Worm (Caenorhabditis elegans): ENCODE measurements around the gene F19G12.8.

The F19G12.8 gene

DNA sequence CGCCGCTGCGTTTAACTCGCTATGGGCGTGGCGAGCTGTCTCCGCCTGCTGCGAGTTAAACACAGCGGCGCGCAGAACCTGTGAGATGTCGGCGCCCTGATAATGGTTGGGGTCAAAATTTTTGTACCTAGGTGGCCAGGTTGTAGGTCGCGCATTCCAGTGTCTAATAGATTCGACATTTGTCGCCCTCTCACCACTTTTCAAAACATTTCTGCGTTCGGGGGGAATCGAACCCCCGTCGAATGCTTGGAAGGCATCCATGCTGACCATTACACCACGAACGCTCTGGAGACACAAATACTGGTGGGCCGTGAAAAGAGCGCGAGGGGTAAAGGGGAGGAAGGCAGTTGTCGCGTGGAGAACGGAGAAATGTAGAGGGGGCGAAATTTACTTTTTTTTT is 37.7 kb upstream of the F19G12.8 start (continued):
- TF ChIP-seq elt-1 (tag; optimal IDR thresholded peaks at IDR 0.05) (no peak), ceh-16 (tag; optimal IDR thresholded peaks at IDR 0.05) (no peak), ama-1 (optimal IDR thresholded peaks at IDR 0.05) (no peak), ceh-28 (tag; optimal IDR thresholded peaks at IDR 0.05) (peak; percentile 29)

DNA sequence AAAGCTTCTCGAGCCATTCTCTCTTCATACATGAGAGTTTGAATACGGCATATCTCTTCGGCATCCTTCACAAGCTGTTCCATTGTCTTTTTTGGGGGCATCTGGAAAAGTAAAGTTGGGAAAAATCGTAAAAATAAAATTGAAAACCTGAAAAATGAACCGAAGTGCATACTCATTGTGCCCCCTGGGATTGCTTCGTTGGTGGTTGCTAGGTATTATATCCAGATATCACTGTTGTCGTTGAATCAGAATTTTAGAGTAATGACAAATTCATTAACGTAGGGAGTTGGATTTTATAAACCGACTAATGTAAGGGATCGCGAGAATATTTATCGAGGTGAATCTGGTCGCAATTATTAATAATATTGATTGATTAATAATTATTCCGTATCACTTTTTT is 35.6 kb upstream of the F19G12.8 start, which contains the start of gene F56C3.10:
Gene F56C3.10 (minus strand): TSS at position 101 of the 400 bp plus-strand sequence.
- TF ChIP-seq unc-62 (GFP tag; optimal IDR thresholded peaks at IDR 0.05), result no peak
- no peak for TF ChIP-seq ama-1 (optimal IDR thresholded peaks at IDR 0.05)
- TF ChIP-seq nhr-76 (tag; optimal IDR thresholded peaks at IDR 0.05), result no peak
- TF ChIP-seq ceh-82 (tag; optimal IDR thresholded peaks at IDR 0.05), result no peak
- TF ChIP-seq daf-12 (tag; optimal IDR thresholded peaks at IDR 0.05), result no peak
- no peak for TF ChIP-seq hmg-11 (tag; optimal IDR thresholded peaks at IDR 0.05)

DNA sequence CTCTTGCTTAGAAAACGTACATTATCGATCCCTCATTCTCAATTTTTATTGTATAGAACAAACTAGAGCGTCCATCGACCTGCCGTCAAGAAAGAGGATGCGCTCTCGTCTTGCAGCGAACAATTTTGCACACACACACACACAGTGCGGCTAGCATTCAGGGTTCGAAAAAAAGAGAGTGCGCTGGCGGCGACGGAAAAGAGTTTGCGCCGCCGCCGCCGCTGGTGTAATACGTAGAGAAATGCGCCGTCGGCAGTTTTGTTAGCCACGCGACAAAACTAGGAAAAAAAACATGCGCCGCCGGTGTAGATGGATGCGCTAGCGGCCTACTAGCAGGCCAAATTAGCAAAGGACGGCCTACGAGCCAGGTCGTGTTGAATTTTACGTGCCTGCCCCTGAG is 33.6 kb upstream of the F19G12.8 start:
- TF ChIP-seq ztf-4 (tag; optimal IDR thresholded peaks at IDR 0.05), result no peak
- no peak for TF ChIP-seq nhr-67 (tag; optimal IDR thresholded peaks at IDR 0.05)
- TF ChIP-seq ceh-16 (tag; optimal IDR thresholded peaks at IDR 0.05), result no peak
- TF ChIP-seq ZK546.5 (tag; optimal IDR thresholded peaks at IDR 0.05), result no peak
- no peak for TF ChIP-seq nfya-1 (tag; optimal IDR thresholded peaks at IDR 0.05; ENCODE audit: insufficient read depth)
- TF ChIP-seq fkh-2 (tag; optimal IDR thresholded peaks at IDR 0.05), result no peak
- no peak for TF ChIP-seq egl-5 (tag; optimal IDR thresholded peaks at IDR 0.05)
- TF ChIP-seq nhr-12 (tag; optimal IDR thresholded peaks at IDR 0.05), result no peak
- TF ChIP-seq snpc-4 (tag; optimal IDR thresholded peaks at IDR 0.05), result no peak

DNA sequence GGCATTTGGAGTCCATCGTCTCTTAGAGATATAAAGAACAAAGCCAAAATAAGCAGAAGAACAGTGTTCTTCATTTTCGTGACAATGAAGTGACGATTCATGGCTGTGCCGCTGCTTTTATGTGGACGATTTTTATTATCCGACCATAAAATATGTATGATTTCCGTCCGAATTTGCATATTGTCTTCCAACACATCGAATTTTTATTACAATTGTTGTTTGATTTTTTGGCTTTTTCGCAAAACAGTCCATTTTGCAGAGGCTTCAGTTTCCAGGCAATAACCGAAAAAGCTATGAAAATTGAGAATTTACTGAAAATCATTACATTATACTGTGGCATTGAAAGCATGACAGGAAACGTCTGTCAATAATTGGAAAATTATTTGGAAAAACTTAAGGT is 32.6 kb upstream of the F19G12.8 start, which contains the start of gene F56C3.8:
Gene F56C3.8 (minus strand): TSS at position 101 of the 400 bp plus-strand sequence.
- TF ChIP-seq lin-15B (tag; optimal IDR thresholded peaks at IDR 0.05) (no peak), zag-1 (tag; optimal IDR thresholded peaks at IDR 0.05) (no peak), nhr-43 (tag; optimal IDR thresholded peaks at IDR 0.05; ENCODE audit: poor library complexity, severe bottlenecking) (no peak), R02D3.7 (tag; optimal IDR thresholded peaks at IDR 0.05) (no peak), aly-2 (tag; optimal IDR thresholded peaks at IDR 0.05) (no peak), unc-39 (tag; optimal IDR thresholded peaks at IDR 0.05) (no peak)

DNA sequence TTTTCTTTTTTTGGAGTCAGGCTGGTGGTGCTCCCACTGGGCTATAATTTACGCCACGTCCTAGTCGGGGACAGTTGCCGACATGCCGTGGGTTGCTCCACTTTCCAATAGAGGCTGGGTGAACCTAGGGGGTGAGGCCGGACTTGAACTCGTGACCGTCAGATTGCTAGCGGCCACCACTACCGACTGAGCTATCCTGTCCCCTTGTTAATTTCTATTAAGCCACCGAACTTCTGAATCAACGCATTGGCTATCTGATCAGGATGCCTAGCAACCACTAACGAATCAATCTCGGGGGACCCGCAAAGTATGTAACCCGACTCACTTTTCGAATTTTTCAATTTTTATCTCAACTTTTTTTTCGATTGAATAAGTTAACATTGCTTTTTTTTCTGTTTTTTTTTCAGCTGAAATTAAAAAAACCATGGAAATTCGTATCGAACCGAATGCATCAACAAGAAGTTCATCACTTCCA is 30.2 kb upstream of the F19G12.8 start, which contains the start of gene F56C3.1:
Gene F56C3.1 (plus strand): TSS at position 425 of the 475 bp plus-strand sequence.
- TF ChIP-seq elt-2 (tag; optimal IDR thresholded peaks at IDR 0.05) (peak; percentile 6), R02D3.7 (tag; optimal IDR thresholded peaks at IDR 0.05) (no peak)

DNA sequence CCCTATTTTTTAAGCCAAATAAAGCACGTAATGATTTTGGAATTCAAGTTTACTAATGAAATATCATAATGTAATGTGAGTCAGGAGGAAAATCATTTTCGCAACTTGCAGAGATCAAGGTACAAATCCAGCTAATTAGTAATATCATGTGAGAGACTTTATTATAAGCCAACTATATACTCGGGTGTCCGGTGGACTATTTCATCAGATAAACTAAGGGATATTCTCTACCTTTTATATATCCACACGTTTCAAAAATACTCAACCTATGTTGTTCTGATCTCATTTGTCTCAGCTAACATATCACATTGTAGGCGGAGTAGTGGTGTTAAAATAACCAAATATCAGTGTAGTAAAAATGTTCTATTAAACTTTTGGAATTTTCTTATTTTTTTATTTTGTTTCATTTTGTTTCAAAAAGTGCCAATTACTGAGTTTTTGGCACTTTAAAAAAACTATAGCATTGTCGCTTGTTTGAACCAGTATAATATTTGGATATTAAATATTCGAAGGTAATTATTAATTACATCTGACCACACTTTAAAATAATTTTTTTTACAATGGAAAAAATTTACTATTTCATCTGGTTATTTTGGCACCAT is 27.6 kb upstream of the F19G12.8 start:
- TF ChIP-seq jun-1 (tag; optimal IDR thresholded peaks at IDR 0.05), result peak; percentile 98
- TF ChIP-seq nhr-12 (tag; optimal IDR thresholded peaks at IDR 0.05), result no peak
- TF ChIP-seq nhr-23 (tag; optimal IDR thresholded peaks at IDR 0.05), result peak; percentile 94
- no peak for TF ChIP-seq eor-1 (tag; optimal IDR thresholded peaks at IDR 0.05)
- no peak for TF ChIP-seq ceh-9 (tag; optimal IDR thresholded peaks at IDR 0.05)
- TF ChIP-seq aly-2 (tag; optimal IDR thresholded peaks at IDR 0.05), result peak; percentile 57
- peak in 1 of 3 experiments; percentile 94 for TF ChIP-seq elt-3 (tag; optimal IDR thresholded peaks at IDR 0.05)
- TF ChIP-seq pha-4 (tag; optimal IDR thresholded peaks at IDR 0.05), result peak; percentile 66
- TF ChIP-seq ceh-16 (tag; optimal IDR thresholded peaks at IDR 0.05), result no peak
- no peak for TF ChIP-seq ama-1 (optimal IDR thresholded peaks at IDR 0.05)
- TF ChIP-seq nhr-11 (tag; optimal IDR thresholded peaks at IDR 0.05), result peak; percentile 88
- TF ChIP-seq lin-39 (tag; optimal IDR thresholded peaks at IDR 0.05), result peak; percentile 12
- peak; percentile 31 for TF ChIP-seq fkh-2 (tag; optimal IDR thresholded peaks at IDR 0.05)
- TF ChIP-seq skn-1 (tag; optimal IDR thresholded peaks at IDR 0.05), result peak; percentile 92
- peak; percentile 11 for TF ChIP-seq unc-39 (tag; optimal IDR thresholded peaks at IDR 0.05)
- peak; percentile 34 for TF ChIP-seq mdl-1 (tag; optimal IDR thresholded peaks at IDR 0.05)
- TF ChIP-seq fos-1 (tag; optimal IDR thresholded peaks at IDR 0.05), result peak; percentile 74
- TF ChIP-seq nhr-76 (tag; optimal IDR thresholded peaks at IDR 0.05), result peak; percentile 85
- peak; percentile 66 for TF ChIP-seq unc-62 (GFP tag; optimal IDR thresholded peaks at IDR 0.05)
- peak; percentile 81 for TF ChIP-seq lsy-12 (tag; optimal IDR thresholded peaks at IDR 0.05)
- peak; percentile 97 for TF ChIP-seq tbx-2 (tag; optimal IDR thresholded peaks at IDR 0.05)
- TF ChIP-seq nhr-43 (tag; optimal IDR thresholded peaks at IDR 0.05; ENCODE audit: poor library complexity, severe bottlenecking), result peak; percentile 98
- peak; percentile 70 for TF ChIP-seq nfya-1 (tag; optimal IDR thresholded peaks at IDR 0.05; ENCODE audit: insufficient read depth)
- no peak for TF ChIP-seq sea-2 (GFP tag; optimal IDR thresholded peaks at IDR 0.05)
- peak; percentile 33 for TF ChIP-seq lin-15B (tag; optimal IDR thresholded peaks at IDR 0.05)
- no peak for TF ChIP-seq ztf-4 (tag; optimal IDR thresholded peaks at IDR 0.05)
- no peak for TF ChIP-seq elt-1 (tag; optimal IDR thresholded peaks at IDR 0.05)
- peak; percentile 70 for TF ChIP-seq elt-2 (tag; optimal IDR thresholded peaks at IDR 0.05)
- peak; percentile 39 for TF ChIP-seq pqm-1 (tag; optimal IDR thresholded peaks at IDR 0.05)
- peak; percentile 70 for TF ChIP-seq nhr-28 (tag; optimal IDR thresholded peaks at IDR 0.05)
- TF ChIP-seq ceh-28 (tag; optimal IDR thresholded peaks at IDR 0.05), result peak; percentile 96
